Worm (Caenorhabditis elegans) whole organism, L2 larva: ENCODE results near the gene C06B3.6.

ENCODE experiments used
- F13H6.1 ChIP-seq: sonication (generic microtip); optimal IDR thresholded peaks from 2 replicates; lab custom pipeline; 2016; ENCODE audit warnings: missing genetic modification characterization, missing compliant biosample characterization
- ZK546.5 ChIP-seq: sonication (generic microtip); optimal IDR thresholded peaks from 2 replicates; lab custom pipeline; 2017; ENCODE audit warnings: missing biosample characterization, missing genetic modification characterization
- ceh-82 ChIP-seq: fragments of 150-350 bp; optimal IDR thresholded peaks from 2 replicates; lab custom pipeline; 2014; ENCODE audit warnings: missing biosample characterization, missing genetic modification characterization
- mbf-1 ChIP-seq: sonication (generic microtip); optimal IDR thresholded peaks from 2 replicates; lab custom pipeline; 2017; ENCODE audit warnings: missing biosample characterization, missing genetic modification characterization
- nhr-129 ChIP-seq: fragments of 150-350 bp; optimal IDR thresholded peaks from 2 replicates; lab custom pipeline; 2014; ENCODE audit warnings: missing biosample characterization, missing genetic modification characterization
- nhr-23 ChIP-seq: fragments of 150-350 bp; optimal IDR thresholded peaks from 2 replicates; lab custom pipeline; 2014; ENCODE audit warnings: missing biosample characterization, missing genetic modification reagents, missing genetic modification characterization
- nhr-237 ChIP-seq: fragments of 150-350 bp; optimal IDR thresholded peaks from 2 replicates; lab custom pipeline; 2014; ENCODE audit warnings: missing biosample characterization, missing genetic modification characterization
- snpc-4 ChIP-seq: fragments of 150-350 bp; optimal IDR thresholded peaks from 2 replicates; lab custom pipeline; 2014; ENCODE audit warnings: missing biosample characterization, missing genetic modification characterization
- unc-62 ChIP-seq: fragments of 150-350 bp; optimal IDR thresholded peaks from 2 replicates; lab custom pipeline; 2014; ENCODE audit warnings: missing biosample characterization, missing genetic modification reagents, missing genetic modification characterization
- zag-1 ChIP-seq: fragments of 150-350 bp; optimal IDR thresholded peaks from 2 replicates; lab custom pipeline; 2014; ENCODE audit warnings: missing biosample characterization, missing genetic modification characterization
- ztf-4 ChIP-seq: fragments of 150-350 bp; optimal IDR thresholded peaks from 2 replicates; lab custom pipeline; 2014; ENCODE audit warnings: missing biosample characterization, missing genetic modification characterization

ce11 chrV:13904446-13904845 is 4.3 kb downstream of the C06B3.6 start, which contains the start of gene stdh-3:
- TF ChIP-seq ztf-4 (no peak), nhr-237 (tag; lab: Kevin White, UChicago) (no peak), unc-62 (GFP tag; lab: Kevin White, UChicago) (no peak), ceh-82 (tag; lab: Kevin White, UChicago) (no peak), ZK546.5 (no peak), snpc-4 (no peak), mbf-1 (tag; lab: Kevin White, UChicago) (no peak), nhr-23 (tag; lab: Kevin White, UChicago) (no peak), F13H6.1 (tag; lab: Kevin White, UChicago) (no peak), zag-1 (no peak), nhr-129 (no peak)
